Fruit fly (Drosophila melanogaster) whole organism, embryonic: ENCODE measurements around the gene CG14401.

Source experiments
- ATbp ChIP-seq: fragments of 200-800 bp; sonication (Bioruptor generic); optimal IDR thresholded peaks from 2 replicates; lab custom pipeline; 2017; ENCODE audit warnings: missing biosample characterization, mild to moderate bottlenecking, missing genetic modification characterization, missing genetic modification reagents
- Abd-B ChIP-seq: fragments of 200-800 bp; sonication (Bioruptor generic); optimal IDR thresholded peaks from 2 replicates; lab custom pipeline; 2018; ENCODE audit warnings: missing biosample characterization, mild to moderate bottlenecking, missing genetic modification characterization, moderate library complexity
- Atf3 ChIP-seq: fragments of 200-800 bp; sonication (Bioruptor generic); optimal IDR thresholded peaks from 3 replicates; lab custom pipeline; 2016; ENCODE audit warnings: missing biosample characterization, missing genetic modification characterization
- Atf6 ChIP-seq: fragments of 200-800 bp; sonication (Bioruptor generic); IDR thresholded peaks from 2 replicates; pipeline ENCODE4 v1.3.6; 2022; ENCODE audit warnings: missing biosample characterization, missing genetic modification characterization
- CG1024 ChIP-seq: fragments of 200-800 bp; sonication (Bioruptor generic); IDR thresholded peaks from 2 replicates; pipeline ENCODE4 v1.3.6; 2022; ENCODE audit warnings: missing biosample characterization, missing genetic modification characterization
- CG10462 ChIP-seq: fragments of 200-800 bp; sonication (Bioruptor generic); optimal IDR thresholded peaks from 2 replicates; lab custom pipeline; 2016; ENCODE audit warnings: missing biosample characterization, missing genetic modification characterization
- CG10979 ChIP-seq: fragments of 200-800 bp; sonication (Bioruptor generic); optimal IDR thresholded peaks from 2 replicates; lab custom pipeline; 2018; ENCODE audit warnings: missing biosample characterization, mild to moderate bottlenecking, missing genetic modification characterization, moderate library complexity
- CG13624 ChIP-seq: fragments of 200-800 bp; sonication (Bioruptor generic); optimal IDR thresholded peaks from 2 replicates; lab custom pipeline; 2016; ENCODE audit warnings: missing biosample characterization, missing genetic modification characterization
- CG1529 ChIP-seq: fragments of 200-800 bp; sonication (Bioruptor generic); optimal IDR thresholded peaks from 3 replicates; lab custom pipeline; 2018; ENCODE audit warnings: missing biosample characterization, missing genetic modification characterization
- CG15601 ChIP-seq: fragments of 200-800 bp; sonication (Bioruptor generic); optimal IDR thresholded peaks from 3 replicates; lab custom pipeline; 2019; ENCODE audit warnings: missing biosample characterization, mild to moderate bottlenecking, missing genetic modification characterization, moderate library complexity
- CG17912 ChIP-seq: fragments of 200-800 bp; sonication (Bioruptor generic); optimal IDR thresholded peaks from 2 replicates; lab custom pipeline; 2018; ENCODE audit warnings: missing biosample characterization, mild to moderate bottlenecking, missing genetic modification characterization
- CG18262 ChIP-seq: fragments of 200-800 bp; optimal IDR thresholded peaks from 3 replicates; lab custom pipeline; 2019; ENCODE audit warnings: missing biosample characterization, mild to moderate bottlenecking, missing genetic modification characterization, moderate library complexity
- CG2116 ChIP-seq: fragments of 200-800 bp; sonication (Bioruptor generic); optimal IDR thresholded peaks from 3 replicates; lab custom pipeline; 2018; ENCODE audit warnings: missing biosample characterization, mild to moderate bottlenecking, missing genetic modification characterization
- CG2889 ChIP-seq: fragments of 200-800 bp; sonication (Bioruptor generic); IDR thresholded peaks from 3 replicates; pipeline ENCODE4 v1.3.6; 2022; ENCODE audit warnings: missing biosample characterization, missing genetic modification characterization
- CG31365 ChIP-seq: fragments of 200-800 bp; sonication (Bioruptor generic); optimal IDR thresholded peaks from 2 replicates; lab custom pipeline; 2018; ENCODE audit warnings: missing biosample characterization, mild to moderate bottlenecking, missing genetic modification characterization
- CG3163 ChIP-seq: fragments of 200-800 bp; sonication (Bioruptor generic); optimal IDR thresholded peaks from 3 replicates; lab custom pipeline; 2016; ENCODE audit warnings: missing biosample characterization, missing genetic modification characterization
- CG34376 ChIP-seq: fragments of 200-800 bp; sonication (Bioruptor generic); optimal IDR thresholded peaks from 2 replicates; lab custom pipeline; 2018; ENCODE audit warnings: missing biosample characterization, mild to moderate bottlenecking, missing genetic modification characterization
- CG4328 ChIP-seq: fragments of 200-800 bp; sonication (Bioruptor generic); optimal IDR thresholded peaks from 3 replicates; lab custom pipeline; 2017; ENCODE audit warnings: missing biosample characterization, missing genetic modification reagents, missing genetic modification characterization
- CG4360 ChIP-seq: fragments of 200-800 bp; sonication (Bioruptor generic); IDR thresholded peaks from 2 replicates; pipeline ENCODE4 v1.3.6; 2022; ENCODE audit warnings: missing biosample characterization, missing genetic modification characterization
- CG43689 ChIP-seq: fragments of 200-800 bp; sonication (Bioruptor generic); IDR thresholded peaks from 2 replicates; pipeline ENCODE4 v1.3.6; 2022; ENCODE audit warnings: missing biosample characterization, missing genetic modification characterization
- CG4617 ChIP-seq: fragments of 200-800 bp; sonication (Bioruptor generic); optimal IDR thresholded peaks from 3 replicates; lab custom pipeline; 2016; ENCODE audit warnings: missing biosample characterization, missing genetic modification characterization, borderline replicate concordance
- CG5245 ChIP-seq: fragments of 200-800 bp; sonication (Bioruptor generic); optimal IDR thresholded peaks from 3 replicates; lab custom pipeline; 2016; ENCODE audit warnings: missing biosample characterization, missing genetic modification characterization
- CG5953 ChIP-seq: fragments of 200-800 bp; sonication (Bioruptor generic); IDR thresholded peaks from 2 replicates; pipeline ENCODE4 v1.3.6; 2022; ENCODE audit warnings: missing biosample characterization, missing genetic modification characterization
- CG7556 ChIP-seq: fragments of 200-800 bp; sonication (Bioruptor generic); optimal IDR thresholded peaks from 2 replicates; lab custom pipeline; 2017; ENCODE audit warnings: missing biosample characterization, mild to moderate bottlenecking, missing genetic modification characterization
- CG7786 ChIP-seq: fragments of 200-800 bp; sonication (Bioruptor generic); optimal IDR thresholded peaks from 2 replicates; lab custom pipeline; 2016; ENCODE audit warnings: missing biosample characterization, missing genetic modification characterization
- CG8089 ChIP-seq: fragments of 200-800 bp; sonication (Bioruptor generic); optimal IDR thresholded peaks from 3 replicates; lab custom pipeline; 2016; ENCODE audit warnings: missing biosample characterization, missing genetic modification characterization
- CG8388 ChIP-seq: fragments of 200-800 bp; sonication (Bioruptor generic); optimal IDR thresholded peaks from 2 replicates; lab custom pipeline; 2019; ENCODE audit warnings: missing biosample characterization, mild to moderate bottlenecking, missing genetic modification characterization, moderate library complexity
- CG8478 ChIP-seq: fragments of >200 bp; optimal IDR thresholded peaks from 2 replicates; lab custom pipeline; 2018
- CG9215 ChIP-seq: fragments of 200-800 bp; sonication (Bioruptor generic); IDR thresholded peaks from 2 replicates; pipeline ENCODE4 v1.3.6; 2022; ENCODE audit warnings: missing biosample characterization, missing genetic modification characterization
- CG9876 ChIP-seq: fragments of 200-800 bp; sonication (Bioruptor generic); optimal IDR thresholded peaks from 2 replicates; lab custom pipeline; 2016; ENCODE audit warnings: missing biosample characterization, missing genetic modification characterization
- CoRest ChIP-seq: fragments of 200-800 bp; sonication (Bioruptor generic); optimal IDR thresholded peaks from 3 replicates; lab custom pipeline; 2018; ENCODE audit warnings: missing biosample characterization, mild to moderate bottlenecking, missing genetic modification characterization, moderate library complexity
- Dp ChIP-seq: fragments of 200-800 bp; sonication (Bioruptor generic); optimal IDR thresholded peaks from 2 replicates; lab custom pipeline; 2018; ENCODE audit warnings: missing biosample characterization, mild to moderate bottlenecking, missing genetic modification characterization, moderate library complexity
- Hr3 ChIP-seq: fragments of 200-800 bp; sonication (Bioruptor generic); optimal IDR thresholded peaks from 3 replicates; lab custom pipeline; 2016; ENCODE audit warnings: missing biosample characterization, missing genetic modification characterization
- Lhr ChIP-seq: fragments of 200-800 bp; sonication (Bioruptor generic); optimal IDR thresholded peaks from 3 replicates; lab custom pipeline; 2017; ENCODE audit warnings: mild to moderate bottlenecking, missing biosample characterization, missing genetic modification reagents, missing genetic modification characterization
- Nf-YA ChIP-seq: fragments of 200-800 bp; sonication (Bioruptor generic); IDR thresholded peaks from 2 replicates; pipeline ENCODE4 v1.3.6; 2022; ENCODE audit warnings: missing biosample characterization, missing genetic modification characterization
- YL-1 ChIP-seq: fragments of 200-800 bp; sonication (Bioruptor generic); optimal IDR thresholded peaks from 3 replicates; lab custom pipeline; 2017; ENCODE audit warnings: missing biosample characterization, mild to moderate bottlenecking, missing genetic modification characterization
- ab ChIP-seq: fragments of 200-800 bp; sonication (Bioruptor generic); optimal IDR thresholded peaks from 2 replicates; lab custom pipeline; 2016; ENCODE audit warnings: missing biosample characterization, missing genetic modification characterization
- al ChIP-seq: fragments of 200-800 bp; sonication (Bioruptor generic); IDR thresholded peaks from 2 replicates; pipeline ENCODE4 v1.3.6; 2022; ENCODE audit warnings: missing biosample characterization, missing genetic modification characterization
- ap ChIP-seq: fragments of 200-800 bp; sonication (Bioruptor generic); IDR thresholded peaks from 2 replicates; pipeline ENCODE4 v1.3.6; 2022; ENCODE audit warnings: missing biosample characterization, missing genetic modification characterization
- bab2 ChIP-seq: fragments of 200-800 bp; sonication (Bioruptor generic); optimal IDR thresholded peaks from 2 replicates; lab custom pipeline; 2016; ENCODE audit warnings: missing biosample characterization, missing genetic modification characterization
- bsh ChIP-seq, 2 experiments: fragments of 200-800 bp; sonication (Bioruptor generic); optimal IDR thresholded peaks; 2 replicates each; lab custom pipeline; 2017 to 2018; ENCODE audit warnings: mild to moderate bottlenecking in 2 of 2, missing biosample characterization in 2 of 2, missing genetic modification characterization in 2 of 2, moderate library complexity in 1 of 2
- chif ChIP-seq, 2 experiments: fragments of 200-800 bp; sonication (Bioruptor generic); optimal IDR thresholded peaks; 3 replicates each; lab custom pipeline; 2016; ENCODE audit warnings: missing biosample characterization in 2 of 2, missing genetic modification characterization in 2 of 2
- disco-r ChIP-seq: fragments of 200-800 bp; sonication (Bioruptor generic); optimal IDR thresholded peaks from 2 replicates; lab custom pipeline; 2016; ENCODE audit warnings: missing biosample characterization, missing genetic modification characterization
- dmrt99B ChIP-seq: fragments of 200-800 bp; sonication (Bioruptor generic); optimal IDR thresholded peaks from 2 replicates; lab custom pipeline; 2018; ENCODE audit warnings: missing biosample characterization, mild to moderate bottlenecking, missing genetic modification characterization, moderate library complexity
- en ChIP-seq: fragments of 200-800 bp; sonication (Bioruptor generic); optimal IDR thresholded peaks from 2 replicates; lab custom pipeline; 2016; ENCODE audit warnings: missing biosample characterization, missing genetic modification characterization
- fru ChIP-seq: fragments of >200 bp; optimal IDR thresholded peaks from 2 replicates; lab custom pipeline; 2017
- gro ChIP-seq: fragments of 200-800 bp; sonication (Bioruptor generic); optimal IDR thresholded peaks from 2 replicates; lab custom pipeline; 2016; ENCODE audit warnings: missing biosample characterization, missing genetic modification characterization
- lbe ChIP-seq: fragments of 200-800 bp; sonication (Bioruptor generic); optimal IDR thresholded peaks from 2 replicates; lab custom pipeline; 2016; ENCODE audit warnings: missing biosample characterization, mild to moderate bottlenecking, missing genetic modification characterization
- odd ChIP-seq: fragments of 200-800 bp; sonication (Bioruptor generic); optimal IDR thresholded peaks from 2 replicates; lab custom pipeline; 2017; ENCODE audit warnings: missing biosample characterization, mild to moderate bottlenecking, missing genetic modification characterization
- sim ChIP-seq: fragments of 200-800 bp; sonication (Bioruptor generic); IDR thresholded peaks from 2 replicates; pipeline ENCODE4 v1.3.6; 2022; ENCODE audit warnings: missing biosample characterization, missing genetic modification characterization
- tna ChIP-seq: fragments of 200-800 bp; sonication (Bioruptor generic); IDR thresholded peaks from 2 replicates; pipeline ENCODE4 v1.3.6; 2022; ENCODE audit warnings: missing biosample characterization, missing genetic modification characterization; ENCODE audit not compliant: partially characterized antibody

CG14401 gene

dm6 chr2L:20918056-20918674 is 48.5 kb downstream of the CG14401 start (continued):
- TF ChIP-seq CG1024 (GFP tag; lab: Robert Waterston, UW) (peak; percentile 75; the same call in 1 of the 2 replicates), Atf3 (GFP tag; lab: Kevin White, UChicago) (peak; percentile 46), CG8478 (no peak), ATbp (GFP tag; lab: Kevin White, UChicago) (peak; percentile 89), CG43689 (GFP tag; lab: Robert Waterston, UW) (peak; percentile 70), bsh (GFP tag; optimal IDR thresholded peaks at IDR 0.05; lab: Kevin White, UChicago) (peak; percentile 70 to 85), CG8089 (GFP tag; lab: Kevin White, UChicago) (peak; percentile 56), odd (GFP tag; lab: Kevin White, UChicago) (peak; percentile 77), CG4617 (GFP tag; lab: Kevin White, UChicago) (no peak), CG15601 (tag; lab: Kevin White, UChicago) (peak; percentile 81), CG10462 (GFP tag; lab: Kevin White, UChicago) (peak; percentile 43), CG3163 (GFP tag; lab: Kevin White, UChicago) (peak; percentile 61), YL-1 (peak; percentile 73), CG2889 (GFP tag; lab: Robert Waterston, UW) (peak; percentile 30; the same call in 1 of the 3 replicates), sim (GFP tag; lab: Robert Waterston, UW) (peak; percentile 59; the same call in 1 of the 2 replicates), gro (GFP tag; lab: Kevin White, UChicago) (peak; percentile 64), Hr3 (peak; percentile 34), CG4360 (GFP tag; lab: Robert Waterston, UW) (peak; percentile 73), ab (GFP tag; lab: Kevin White, UChicago) (no peak), CG9215 (GFP tag; lab: Robert Waterston, UW) (no peak), ap (GFP tag; lab: Robert Waterston, UW) (peak; percentile 83), lbe (GFP tag; lab: Kevin White, UChicago) (peak; percentile 74), CG18262 (tag; lab: Kevin White, UChicago) (no peak), Dp (GFP tag; lab: Kevin White, UChicago) (no peak), CG7786 (GFP tag; lab: Kevin White, UChicago) (peak; percentile 87), tna (GFP tag; lab: Robert Waterston, UW) (no peak), CG9876 (GFP tag; lab: Kevin White, UChicago) (peak; percentile 11), CG2116 (GFP tag; lab: Kevin White, UChicago) (peak; percentile 15), CG31365 (no peak), CG17912 (GFP tag; lab: Kevin White, UChicago) (no peak), Abd-B (GFP tag; lab: Kevin White, UChicago) (peak; percentile 13), CG8388 (GFP tag; lab: Kevin White, UChicago) (peak; percentile 81), disco-r (peak; percentile 70), CoRest (peak; percentile 45), CG34376 (GFP tag; lab: Kevin White, UChicago) (no peak), chif (GFP tag; optimal IDR thresholded peaks at IDR 0.05; lab: Kevin White, UChicago) (peak; percentile 65 to 68), Atf6 (GFP tag; lab: Robert Waterston, UW) (peak; percentile 79), CG5245 (GFP tag; lab: Kevin White, UChicago) (peak; percentile 66), CG7556 (peak; percentile 71), en (GFP tag; lab: Kevin White, UChicago) (peak; percentile 61), fru (lab: Kevin White, UChicago) (no peak), CG5953 (GFP tag; lab: Robert Waterston, UW) (peak; percentile 88), Nf-YA (GFP tag; lab: Robert Waterston, UW) (no peak), Lhr (GFP tag; lab: Kevin White, UChicago) (peak; percentile 41), CG10979 (peak; percentile 43), bab2 (GFP tag; lab: Kevin White, UChicago) (peak; percentile 67), CG1529 (GFP tag; lab: Kevin White, UChicago) (peak; percentile 83), al (GFP tag; lab: Robert Waterston, UW) (0 out of 2 replicates have a peak, but pooled peaks have one; percentile 15), CG4328 (no peak), dmrt99B (tag; lab: Kevin White, UChicago) (peak; percentile 62), CG13624 (GFP tag; lab: Kevin White, UChicago) (peak; percentile 73)
